Fruit fly (Drosophila melanogaster): ENCODE measurements around the gene CG13807.
A peak's percentile ranks its signal among the peaks of the same experiment; 100 is the strongest.

CG13807 gene

DNA sequence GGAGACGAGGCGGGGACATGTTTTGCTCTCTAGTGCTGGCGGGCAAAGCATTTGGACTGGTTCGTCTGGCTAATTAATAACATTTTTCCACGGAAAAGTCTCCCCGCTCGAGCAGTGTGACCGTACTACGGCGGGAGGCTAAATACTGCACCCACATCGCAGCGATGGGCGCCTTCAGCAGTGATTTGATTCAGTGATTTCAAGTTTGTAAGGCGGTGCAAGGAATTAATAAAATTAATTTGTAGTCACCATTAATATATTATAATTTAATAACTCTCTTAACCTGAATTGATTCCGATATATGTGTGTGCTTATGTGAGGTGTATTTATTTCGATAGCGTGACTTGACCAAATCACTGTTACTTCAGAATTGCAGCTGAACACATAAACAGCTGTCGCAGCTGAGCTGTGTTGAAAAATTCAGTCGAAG lies at the start of gene CG13807, which contains the start of gene oxt:
TSS of gene CG13807 (plus strand) at position 405 of the 430 bp plus-strand sequence.
TSS of gene oxt (minus strand) at position 150 of the 430 bp plus-strand sequence.
- TF ChIP-seq CG32264 (GFP tag; optimal IDR thresholded peaks at IDR 0.05) (no peak), Dif (GFP tag; optimal IDR thresholded peaks at IDR 0.05; ENCODE audit: partially characterized antibody) (no peak), h (GFP tag; optimal IDR thresholded peaks at IDR 0.05) (peak; percentile 96), HLH106 (tag; optimal IDR thresholded peaks at IDR 0.05) (peak; percentile 92), woc (GFP tag; optimal IDR thresholded peaks at IDR 0.05) (peak; percentile 59), N (GFP tag; optimal IDR thresholded peaks at IDR 0.05) (no peak), sv (GFP tag; optimal IDR thresholded peaks at IDR 0.05) (peak; percentile 80), pan (optimal IDR thresholded peaks at IDR 0.05) (no peak), tai (GFP tag; optimal IDR thresholded peaks at IDR 0.05) (no peak), OdsH (GFP tag; optimal IDR thresholded peaks at IDR 0.05) (peak; percentile 82), dmrt93B (GFP tag; optimal IDR thresholded peaks at IDR 0.05) (peak; percentile 76), Rel (GFP tag; optimal IDR thresholded peaks at IDR 0.05) (no peak), Rel (tag; optimal IDR thresholded peaks at IDR 0.05) (peak; percentile 82), CG9705 (GFP tag; optimal IDR thresholded peaks at IDR 0.05) (peak; percentile 79), Hnf4 (GFP tag; optimal IDR thresholded peaks at IDR 0.05) (no peak), fru (GFP tag; optimal IDR thresholded peaks at IDR 0.05) (peak; percentile 69), Mio (GFP tag; optimal IDR thresholded peaks at IDR 0.05) (no peak), Hr78 (GFP tag; optimal IDR thresholded peaks at IDR 0.05) (no peak), usp (GFP tag; optimal IDR thresholded peaks at IDR 0.05) (no peak), Hr83 (GFP tag; optimal IDR thresholded peaks at IDR 0.05; ENCODE audit: poor library complexity, severe bottlenecking) (peak; percentile 69), Abd-B (GFP tag; optimal IDR thresholded peaks at IDR 0.05) (no peak), psq (GFP tag; optimal IDR thresholded peaks at IDR 0.05) (peak; percentile 74), Myc (optimal IDR thresholded peaks at IDR 0.05) (peak; percentile 4), CrebA (GFP tag; optimal IDR thresholded peaks at IDR 0.05; ENCODE audit: borderline replicate concordance) (no peak), foxo (GFP tag; optimal IDR thresholded peaks at IDR 0.05) (peak in 1 of 2 experiments; percentile 86), Sp1 (GFP tag; optimal IDR thresholded peaks at IDR 0.05) (peak; percentile 86), br (GFP tag; optimal IDR thresholded peaks at IDR 0.05) (peak; percentile 76), Jra (GFP tag; optimal IDR thresholded peaks at IDR 0.05) (no peak), rgr (GFP tag; optimal IDR thresholded peaks at IDR 0.05) (peak; percentile 94), ey (GFP tag; optimal IDR thresholded peaks at IDR 0.05) (peak; percentile 64), lola (GFP tag; optimal IDR thresholded peaks at IDR 0.05) (no peak), dsf (GFP tag; optimal IDR thresholded peaks at IDR 0.05; ENCODE audit: borderline replicate concordance) (no peak), Vsx2 (GFP tag; optimal IDR thresholded peaks at IDR 0.05; ENCODE audit: partially characterized antibody) (peak; percentile 74), GATAd (GFP tag; optimal IDR thresholded peaks at IDR 0.05) (peak; percentile 32), Dfd (GFP tag; optimal IDR thresholded peaks at IDR 0.05) (no peak), jim (GFP tag; optimal IDR thresholded peaks at IDR 0.05) (no peak), sage (GFP tag; optimal IDR thresholded peaks at IDR 0.05) (no peak), dl (GFP tag; optimal IDR thresholded peaks at IDR 0.05; ENCODE audit: insufficient read depth in 1 of 2, partially characterized antibody in 2 of 2) (no peak)

- TF ChIP-seq Hr78 (GFP tag; optimal IDR thresholded peaks at IDR 0.05) (no peak), Myc (optimal IDR thresholded peaks at IDR 0.05) (peak; percentile 46), Vsx2 (GFP tag; optimal IDR thresholded peaks at IDR 0.05; ENCODE audit: partially characterized antibody) (no peak)
These were observed 34.1 kb upstream of the CG13807 start for dm6 chr3L:2228367-2229171.

Data from whole organism, wandering third instar larva.